Fruit fly (Drosophila melanogaster) whole organism, embryonic: ENCODE data around the gene CG15916.
A peak's percentile ranks its signal among the peaks of the same experiment; 100 is the strongest.

Experiments used
- CG10959 ChIP-seq: fragments of 200-800 bp; sonication (Bioruptor generic); IDR thresholded peaks from 2 replicates; pipeline ENCODE4 v1.3.6; 2022; ENCODE audit warnings: missing biosample characterization, missing genetic modification characterization
- CG11398 ChIP-seq: fragments of 200-800 bp; sonication (Bioruptor generic); optimal IDR thresholded peaks from 2 replicates; lab custom pipeline; 2016; ENCODE audit warnings: missing biosample characterization, missing genetic modification characterization
- CG1233 ChIP-seq: fragments of 200-800 bp; sonication (Bioruptor generic); optimal IDR thresholded peaks from 4 replicates; lab custom pipeline; 2018; ENCODE audit warnings: missing biosample characterization, mild to moderate bottlenecking, missing genetic modification characterization
- CG12942 ChIP-seq: fragments of 200-800 bp; sonication (Bioruptor generic); optimal IDR thresholded peaks from 3 replicates; lab custom pipeline; 2016; ENCODE audit warnings: missing biosample characterization, missing genetic modification characterization
- CG13287 ChIP-seq: fragments of 200-800 bp; sonication (Bioruptor generic); IDR thresholded peaks from 2 replicates; pipeline ENCODE4 v1.3.6; 2022; ENCODE audit warnings: missing biosample characterization, missing genetic modification characterization; ENCODE audit not compliant: partially characterized antibody
- CG14441 ChIP-seq: fragments of 200-800 bp; sonication (Bioruptor generic); IDR thresholded peaks from 2 replicates; pipeline ENCODE4 v1.3.6; 2022; ENCODE audit warnings: missing biosample characterization, missing genetic modification characterization
- CG15601 ChIP-seq: fragments of 200-800 bp; sonication (Bioruptor generic); optimal IDR thresholded peaks from 3 replicates; lab custom pipeline; 2019; ENCODE audit warnings: missing biosample characterization, mild to moderate bottlenecking, missing genetic modification characterization, moderate library complexity
- CG17361 ChIP-seq: fragments of 200-800 bp; sonication (Bioruptor generic); IDR thresholded peaks from 3 replicates; pipeline ENCODE4 v1.3.6; 2022; ENCODE audit warnings: missing biosample characterization, missing genetic modification characterization
- CG17829 ChIP-seq: fragments of 200-800 bp; optimal IDR thresholded peaks from 2 replicates; lab custom pipeline; 2019; ENCODE audit warnings: missing biosample characterization, mild to moderate bottlenecking, missing genetic modification characterization, moderate library complexity
- CG2116 ChIP-seq: fragments of 200-800 bp; sonication (Bioruptor generic); optimal IDR thresholded peaks from 3 replicates; lab custom pipeline; 2018; ENCODE audit warnings: missing biosample characterization, mild to moderate bottlenecking, missing genetic modification characterization
- CG2678 ChIP-seq: fragments of 200-800 bp; sonication (Bioruptor generic); optimal IDR thresholded peaks from 3 replicates; lab custom pipeline; 2019; ENCODE audit warnings: missing biosample characterization, mild to moderate bottlenecking, missing genetic modification characterization, moderate library complexity
- CG4617 ChIP-seq: fragments of 200-800 bp; sonication (Bioruptor generic); optimal IDR thresholded peaks from 3 replicates; lab custom pipeline; 2016; ENCODE audit warnings: missing biosample characterization, missing genetic modification characterization, borderline replicate concordance
- CG6791 ChIP-seq: fragments of 200-800 bp; sonication (Bioruptor generic); IDR thresholded peaks from 3 replicates; pipeline ENCODE4 v1.3.6; 2022; ENCODE audit warnings: missing biosample characterization, missing genetic modification characterization; ENCODE audit not compliant: partially characterized antibody
- CG7357 ChIP-seq: fragments of 200-800 bp; sonication (Bioruptor generic); IDR thresholded peaks from 3 replicates; pipeline ENCODE4 v1.3.6; 2022; ENCODE audit warnings: missing biosample characterization, missing genetic modification characterization
- CG7556 ChIP-seq: fragments of 200-800 bp; sonication (Bioruptor generic); optimal IDR thresholded peaks from 2 replicates; lab custom pipeline; 2017; ENCODE audit warnings: missing biosample characterization, mild to moderate bottlenecking, missing genetic modification characterization
- CG8924 ChIP-seq: fragments of 200-800 bp; optimal IDR thresholded peaks from 3 replicates; lab custom pipeline; 2019; ENCODE audit warnings: missing biosample characterization, mild to moderate bottlenecking, missing genetic modification characterization, moderate library complexity
- CG9797 ChIP-seq: fragments of 200-800 bp; sonication (Bioruptor generic); optimal IDR thresholded peaks from 3 replicates; lab custom pipeline; 2018; ENCODE audit warnings: missing biosample characterization, mild to moderate bottlenecking, missing genetic modification characterization
- Dll ChIP-seq: fragments of 200-800 bp; sonication (Bioruptor generic); IDR thresholded peaks from 4 replicates; pipeline ENCODE4 v1.3.6; 2022; ENCODE audit warnings: missing biosample characterization, missing genetic modification characterization; ENCODE audit not compliant: partially characterized antibody
- Dref ChIP-seq: fragments of 200-800 bp; sonication (Bioruptor generic); IDR thresholded peaks from 2 replicates; pipeline ENCODE4 v1.3.6; 2022; ENCODE audit warnings: missing biosample characterization, missing genetic modification characterization
- E2f2 ChIP-seq: fragments of 200-800 bp; sonication (Bioruptor generic); IDR thresholded peaks from 2 replicates; pipeline ENCODE4 v1.3.6; 2022; ENCODE audit warnings: missing biosample characterization, missing genetic modification characterization
- Gug ChIP-seq: fragments of 200-800 bp; sonication (Bioruptor generic); IDR thresholded peaks from 4 replicates; pipeline ENCODE4 v1.3.6; 2022; ENCODE audit warnings: missing biosample characterization, missing genetic modification characterization
- HLH3B ChIP-seq: fragments of 200-800 bp; sonication (Bioruptor generic); IDR thresholded peaks from 2 replicates; pipeline ENCODE4 v1.3.6; 2022; ENCODE audit warnings: missing biosample characterization, missing genetic modification characterization
- Hand ChIP-seq: fragments of 200-800 bp; sonication (Bioruptor generic); optimal IDR thresholded peaks from 2 replicates; lab custom pipeline; 2017; ENCODE audit warnings: mild to moderate bottlenecking, missing biosample characterization, missing genetic modification reagents, missing genetic modification characterization
- Lhr ChIP-seq: fragments of 200-800 bp; sonication (Bioruptor generic); optimal IDR thresholded peaks from 3 replicates; lab custom pipeline; 2017; ENCODE audit warnings: mild to moderate bottlenecking, missing biosample characterization, missing genetic modification reagents, missing genetic modification characterization
- Mrtf ChIP-seq: fragments of 200-800 bp; sonication (Bioruptor generic); IDR thresholded peaks from 3 replicates; pipeline ENCODE4 v1.3.6; 2022; ENCODE audit warnings: missing biosample characterization, missing genetic modification characterization
- NFAT ChIP-seq: fragments of 200-800 bp; sonication (Bioruptor generic); IDR thresholded peaks from 2 replicates; pipeline ENCODE4 v1.3.6; 2022; ENCODE audit warnings: missing biosample characterization, missing genetic modification characterization
- Sin3A ChIP-seq: fragments of >200 bp; optimal IDR thresholded peaks from 2 replicates; lab custom pipeline; 2018
- Sox100B ChIP-seq: fragments of 200-800 bp; sonication (Bioruptor generic); optimal IDR thresholded peaks from 3 replicates; lab custom pipeline; 2018; ENCODE audit warnings: missing biosample characterization, mild to moderate bottlenecking, missing genetic modification characterization
- Sry-δ ChIP-seq: fragments of 200-800 bp; sonication (Bioruptor generic); optimal IDR thresholded peaks from 2 replicates; lab custom pipeline; 2016; ENCODE audit warnings: missing biosample characterization, missing genetic modification characterization
- Tbp ChIP-seq: fragments of >200 bp; optimal IDR thresholded peaks from 2 replicates; lab custom pipeline; 2018; ENCODE audit warnings: missing biosample characterization, missing genetic modification characterization
- Usf ChIP-seq: fragments of 200-800 bp; sonication (Bioruptor generic); optimal IDR thresholded peaks from 2 replicates; lab custom pipeline; 2017; ENCODE audit warnings: missing genotype, missing biosample characterization, missing genetic modification characterization
- ab ChIP-seq: fragments of 200-800 bp; sonication (Bioruptor generic); optimal IDR thresholded peaks from 2 replicates; lab custom pipeline; 2016; ENCODE audit warnings: missing biosample characterization, missing genetic modification characterization
- al ChIP-seq: fragments of 200-800 bp; sonication (Bioruptor generic); IDR thresholded peaks from 2 replicates; pipeline ENCODE4 v1.3.6; 2022; ENCODE audit warnings: missing biosample characterization, missing genetic modification characterization
- ara ChIP-seq: fragments of 200-800 bp; sonication (Bioruptor generic); IDR thresholded peaks from 2 replicates; pipeline ENCODE4 v1.3.6; 2022; ENCODE audit warnings: missing biosample characterization, missing genetic modification characterization
- ase ChIP-seq: fragments of 200-800 bp; sonication (Bioruptor generic); IDR thresholded peaks from 3 replicates; pipeline ENCODE4 v1.3.6; 2022; ENCODE audit warnings: missing biosample characterization, missing genetic modification characterization
- crol ChIP-seq: fragments of 200-800 bp; sonication (Bioruptor generic); IDR thresholded peaks from 2 replicates; pipeline ENCODE4 v1.3.6; 2022; ENCODE audit warnings: missing biosample characterization, missing genetic modification characterization
- dan ChIP-seq: fragments of 200-800 bp; sonication (Bioruptor generic); IDR thresholded peaks from 2 replicates; pipeline ENCODE4 v1.3.6; 2022; ENCODE audit warnings: missing biosample characterization, missing genetic modification characterization
- ems ChIP-seq: fragments of 200-800 bp; sonication (Bioruptor generic); optimal IDR thresholded peaks from 3 replicates; lab custom pipeline; 2016; ENCODE audit warnings: missing biosample characterization, missing genetic modification characterization
- fd102C ChIP-seq: fragments of 200-800 bp; sonication (Bioruptor generic); optimal IDR thresholded peaks from 2 replicates; lab custom pipeline; 2018; ENCODE audit warnings: missing biosample characterization, mild to moderate bottlenecking, missing genetic modification characterization, moderate library complexity
- gcm2 ChIP-seq: fragments of 200-800 bp; sonication (Bioruptor generic); optimal IDR thresholded peaks from 2 replicates; lab custom pipeline; 2016; ENCODE audit warnings: missing biosample characterization, missing genetic modification characterization
- gem ChIP-seq: fragments of 200-800 bp; sonication (Bioruptor generic); optimal IDR thresholded peaks from 2 replicates; lab custom pipeline; 2019; ENCODE audit warnings: missing biosample characterization, mild to moderate bottlenecking, missing genetic modification characterization, moderate library complexity
- hb ChIP-seq: fragments of 200-800 bp; sonication (Bioruptor generic); IDR thresholded peaks from 3 replicates; pipeline ENCODE4 v1.3.6; 2022; ENCODE audit warnings: missing biosample characterization, missing genetic modification characterization; ENCODE audit not compliant: partially characterized antibody
- hbn ChIP-seq: fragments of 200-800 bp; sonication (Bioruptor generic); IDR thresholded peaks from 2 replicates; pipeline ENCODE4 v1.3.6; 2022; ENCODE audit warnings: missing biosample characterization, missing genetic modification characterization; ENCODE audit not compliant: partially characterized antibody
- jing ChIP-seq: fragments of 200-800 bp; sonication (Bioruptor generic); optimal IDR thresholded peaks from 2 replicates; lab custom pipeline; 2018; ENCODE audit warnings: missing biosample characterization, mild to moderate bottlenecking, missing genetic modification characterization
- mirr ChIP-seq: fragments of 200-800 bp; sonication (Bioruptor generic); optimal IDR thresholded peaks from 3 replicates; lab custom pipeline; 2018; ENCODE audit warnings: missing biosample characterization, mild to moderate bottlenecking, missing genetic modification characterization
- mld ChIP-seq: fragments of 200-800 bp; sonication (Bioruptor generic); IDR thresholded peaks from 3 replicates; pipeline ENCODE4 v1.3.6; 2022; ENCODE audit warnings: missing biosample characterization, missing genetic modification characterization; ENCODE audit not compliant: partially characterized antibody
- row ChIP-seq: fragments of 200-800 bp; sonication (Bioruptor generic); IDR thresholded peaks from 3 replicates; pipeline ENCODE4 v1.3.6; 2022; ENCODE audit warnings: missing biosample characterization, missing genetic modification characterization
- sna ChIP-seq: fragments of 200-800 bp; sonication (Bioruptor generic); IDR thresholded peaks from 2 replicates; pipeline ENCODE4 v1.3.6; 2022; ENCODE audit warnings: missing biosample characterization, missing genetic modification characterization; ENCODE audit not compliant: partially characterized antibody
- tna ChIP-seq: fragments of 200-800 bp; sonication (Bioruptor generic); IDR thresholded peaks from 2 replicates; pipeline ENCODE4 v1.3.6; 2022; ENCODE audit warnings: missing biosample characterization, missing genetic modification characterization; ENCODE audit not compliant: partially characterized antibody
- trem ChIP-seq: fragments of 200-800 bp; optimal IDR thresholded peaks from 3 replicates; lab custom pipeline; 2019; ENCODE audit warnings: missing biosample characterization, mild to moderate bottlenecking, missing genetic modification characterization, moderate library complexity
- twi ChIP-seq: fragments of 200-800 bp; optimal IDR thresholded peaks from 2 replicates; lab custom pipeline; 2019; ENCODE audit warnings: missing biosample characterization, mild to moderate bottlenecking, missing genetic modification characterization, moderate library complexity
- vfl ChIP-seq: fragments of 200-800 bp; sonication (Bioruptor generic); optimal IDR thresholded peaks from 2 replicates; lab custom pipeline; 2016; ENCODE audit warnings: missing biosample characterization, missing genetic modification characterization

Gene CG15916

dm6 chrX:15869843-15870242 lies 20.5 kb upstream of the CG15916 start, which contains the start of gene CG16952 (continued):
- no peak for TF ChIP-seq ase
- TF ChIP-seq CG13287 (GFP tag; lab: Robert Waterston, UW) = peak; percentile 91
- no peak for TF ChIP-seq CG7556 (GFP tag; lab: Kevin White, UChicago)
- TF ChIP-seq ems (GFP tag; lab: Kevin White, UChicago) = no peak
- peak; percentile 91 for TF ChIP-seq sna (GFP tag; lab: Robert Waterston, UW)
- TF ChIP-seq fd102C = no peak
- TF ChIP-seq Dll = peak; percentile 94
- peak; percentile 23 for TF ChIP-seq Sin3A (lab: Kevin White, UChicago)
- no peak for TF ChIP-seq Tbp
- TF ChIP-seq Lhr (GFP tag; lab: Kevin White, UChicago) = peak; percentile 4
- TF ChIP-seq ab (GFP tag; lab: Kevin White, UChicago) = no peak
- peak; percentile 92 for TF ChIP-seq hb (GFP tag; lab: Robert Waterston, UW)
- TF ChIP-seq jing (GFP tag; lab: Kevin White, UChicago) = no peak
- TF ChIP-seq HLH3B (GFP tag; lab: Robert Waterston, UW) = no peak
- peak; percentile 93 for TF ChIP-seq tna (GFP tag; lab: Robert Waterston, UW)
- TF ChIP-seq mld (GFP tag; lab: Robert Waterston, UW) = peak; percentile 62; the same call in 1 of the 3 replicates
- TF ChIP-seq CG14441 (GFP tag; lab: Robert Waterston, UW) = no peak
- no peak for TF ChIP-seq dan
- TF ChIP-seq CG6791 (GFP tag; lab: Robert Waterston, UW) = peak; percentile 84
- TF ChIP-seq al (GFP tag; lab: Robert Waterston, UW) = no peak
- no peak for TF ChIP-seq CG1233 (GFP tag; lab: Kevin White, UChicago)
- no peak for TF ChIP-seq Usf (GFP tag; lab: Kevin White, UChicago)
- peak; percentile 38; the same call in 1 of the 3 replicates for TF ChIP-seq CG17361
- TF ChIP-seq CG9797 (GFP tag; lab: Kevin White, UChicago) = peak; percentile 63
- TF ChIP-seq vfl (GFP tag; lab: Kevin White, UChicago) = no peak
- TF ChIP-seq Gug (GFP tag; lab: Robert Waterston, UW) = no peak
- TF ChIP-seq CG11398 (GFP tag; lab: Kevin White, UChicago) = no peak
- TF ChIP-seq row (GFP tag; lab: Robert Waterston, UW) = peak; percentile 59; the same call in 2 of the 3 replicates
- TF ChIP-seq Sry-δ (GFP tag; lab: Kevin White, UChicago) = peak; percentile 83
- peak; percentile 83 for TF ChIP-seq hbn (GFP tag; lab: Robert Waterston, UW)
- no peak for TF ChIP-seq CG2678 (tag; lab: Kevin White, UChicago)
- TF ChIP-seq mirr = no peak
- TF ChIP-seq CG15601 (tag; lab: Kevin White, UChicago) = peak; percentile 16
- TF ChIP-seq Mrtf (GFP tag; lab: Robert Waterston, UW) = no peak
- TF ChIP-seq twi (tag; lab: Kevin White, UChicago) = no peak
- peak; percentile 72 for TF ChIP-seq trem (tag; lab: Kevin White, UChicago)
- no peak for TF ChIP-seq Hand
- no peak for TF ChIP-seq crol (GFP tag; lab: Robert Waterston, UW)
- no peak for TF ChIP-seq Sox100B (GFP tag; lab: Kevin White, UChicago)
- TF ChIP-seq CG2116 (GFP tag; lab: Kevin White, UChicago) = peak; percentile 96
- TF ChIP-seq NFAT (GFP tag; lab: Robert Waterston, UW) = no peak
- no peak for TF ChIP-seq CG12942
- TF ChIP-seq Dref (GFP tag; lab: Robert Waterston, UW) = peak; percentile 69
- TF ChIP-seq CG8924 (tag; lab: Kevin White, UChicago) = peak; percentile 30
- no peak for TF ChIP-seq ara (GFP tag; lab: Robert Waterston, UW)
- peak; percentile 65 for TF ChIP-seq E2f2 (GFP tag; lab: Robert Waterston, UW)
- TF ChIP-seq CG7357 (GFP tag; lab: Robert Waterston, UW) = peak; percentile 64
- peak; percentile 26 for TF ChIP-seq CG4617 (GFP tag; lab: Kevin White, UChicago)
- no peak for TF ChIP-seq gcm2 (GFP tag; lab: Kevin White, UChicago)
- TF ChIP-seq gem (tag; lab: Kevin White, UChicago) = peak; percentile 9
- TF ChIP-seq CG10959 (GFP tag; lab: Robert Waterston, UW) = no peak
- TF ChIP-seq CG17829 (tag; lab: Kevin White, UChicago) = peak; percentile 4
